Worm (Caenorhabditis elegans) whole organism, mixed stage, embryonic: Measurements from ENCODE around the gene F38A5.8.

ENCODE experiments used
- blmp-1 ChIP-seq: fragments of 150-350 bp; optimal IDR thresholded peaks from 2 replicates; lab custom pipeline; 2014; ENCODE audit warnings: missing biosample characterization, missing genetic modification characterization
- drap-1 ChIP-seq: fragments of 200-800 bp; sonication (Bioruptor generic); optimal IDR thresholded peaks from 3 replicates; lab custom pipeline; 2018; ENCODE audit warnings: mild to moderate bottlenecking, missing genetic modification characterization, missing compliant biosample characterization
- lin-13 ChIP-seq: fragments of 150-350 bp; optimal IDR thresholded peaks from 2 replicates; lab custom pipeline; 2014; ENCODE audit warnings: missing biosample characterization, missing genetic modification characterization
- mab-5 ChIP-seq: fragments of 150-350 bp; optimal IDR thresholded peaks from 2 replicates; lab custom pipeline; 2014; ENCODE audit warnings: missing biosample characterization, missing genetic modification characterization
- nhr-28 ChIP-seq: fragments of 150-350 bp; optimal IDR thresholded peaks from 2 replicates; lab custom pipeline; 2014; ENCODE audit warnings: missing biosample characterization, missing genetic modification characterization
- snpc-4 ChIP-seq: fragments of 150-350 bp; optimal IDR thresholded peaks from 2 replicates; lab custom pipeline; 2014; ENCODE audit warnings: missing biosample characterization, missing genetic modification characterization
- sptf-1 ChIP-seq: sonication (generic microtip); optimal IDR thresholded peaks from 2 replicates; lab custom pipeline; 2017; ENCODE audit warnings: mild to moderate bottlenecking, missing genetic modification characterization, moderate library complexity, missing compliant biosample characterization
- unc-120 ChIP-seq: sonication (generic microtip); optimal IDR thresholded peaks from 2 replicates; lab custom pipeline; 2017; ENCODE audit warnings: missing genetic modification characterization, missing compliant biosample characterization; ENCODE audit not compliant: poor library complexity, severe bottlenecking
- unc-39 ChIP-seq: fragments of 150-350 bp; optimal IDR thresholded peaks from 2 replicates; lab custom pipeline; 2014; ENCODE audit warnings: missing biosample characterization, missing genetic modification characterization
- unc-62 ChIP-seq: fragments of 150-350 bp; optimal IDR thresholded peaks from 2 replicates; lab custom pipeline; 2014; ENCODE audit warnings: missing biosample characterization, missing genetic modification reagents, missing genetic modification characterization
- ztf-11 ChIP-seq: fragments of 150-350 bp; optimal IDR thresholded peaks from 2 replicates; lab custom pipeline; 2014; ENCODE audit warnings: missing biosample characterization, missing genetic modification characterization

DNA sequence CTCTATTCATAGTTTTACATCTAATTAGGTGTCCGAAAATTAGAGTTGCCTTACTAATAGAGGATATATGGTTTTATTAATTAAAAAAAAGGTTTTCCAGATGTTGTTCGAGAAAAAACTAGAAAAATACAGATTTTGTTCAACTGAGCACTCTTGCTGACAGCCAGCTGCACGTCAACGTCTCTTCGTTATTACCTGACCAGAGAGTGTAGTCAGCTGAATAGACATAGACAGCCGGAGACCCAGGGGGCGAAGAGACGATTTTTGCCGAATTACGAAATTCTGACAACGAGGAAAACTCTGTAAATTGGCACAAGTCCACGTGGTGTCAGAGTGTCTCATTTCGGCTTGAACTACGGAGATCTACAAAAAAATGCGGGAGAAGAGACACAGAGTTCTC is 19.1 kb downstream of the F38A5.8 start:
- TF ChIP-seq blmp-1 (tag; lab: Kevin White, UChicago) (no peak), sptf-1 (tag; lab: Kevin White, UChicago) (no peak), nhr-28 (tag; lab: Kevin White, UChicago) (no peak), unc-62 (GFP tag; lab: Kevin White, UChicago) (no peak), snpc-4 (no peak), mab-5 (no peak), drap-1 (GFP tag; lab: Kevin White, UChicago) (no peak), unc-39 (tag; lab: Kevin White, UChicago) (no peak), unc-120 (no peak), lin-13 (tag; lab: Kevin White, UChicago) (no peak), ztf-11 (tag; lab: Kevin White, UChicago) (no peak)
